Fruit fly (Drosophila melanogaster): ENCODE measurements around the gene Gcat.

dm6 chr3L:11822446-11823334, 22.0 kb upstream of the Gcat start, which contains the start of gene RpL10Ab:
- TF ChIP-seq Eip78C (GFP tag) (peak; percentile 76), CG1621 (tag; optimal IDR thresholded peaks at IDR 0.05) (peak; percentile 2), CG6792 (GFP tag; optimal IDR thresholded peaks at IDR 0.05) (peak; percentile 39), cyc (GFP tag; optimal IDR thresholded peaks at IDR 0.05) (peak; percentile 34), CG10669 (GFP tag; optimal IDR thresholded peaks at IDR 0.05) (peak; percentile 28), Blimp-1 (GFP tag; optimal IDR thresholded peaks at IDR 0.05) (peak; percentile 53), Gug (GFP tag; IDR thresholded peaks at IDR 0.05) (0 out of 2 replicates have a peak, but pooled peaks have one; percentile 52), esn (GFP tag; optimal IDR thresholded peaks at IDR 0.05) (peak; percentile 62), ss (GFP tag; optimal IDR thresholded peaks at IDR 0.05) (peak; percentile 25 to 51), CG7368 (GFP tag; optimal IDR thresholded peaks at IDR 0.05) (peak; percentile 13), svp (GFP tag) (no peak), CG16779 (tag; optimal IDR thresholded peaks at IDR 0.05) (no peak), CG34406 (GFP tag; optimal IDR thresholded peaks at IDR 0.05) (peak; percentile 35), CG8119 (GFP tag; IDR thresholded peaks at IDR 0.05) (peak; percentile 48; the same call in 1 of the 3 replicates)
